Fruit fly (Drosophila melanogaster) whole organism, embryonic: Measurements from ENCODE around the gene CG10431.

Experiments
- CG3407 ChIP-seq: fragments of 200-800 bp; sonication (Bioruptor generic); optimal IDR thresholded peaks from 2 replicates; lab custom pipeline; 2018; ENCODE audit warnings: missing biosample characterization, mild to moderate bottlenecking, missing genetic modification characterization
- CG7963 ChIP-seq: fragments of 200-800 bp; sonication (Bioruptor generic); IDR thresholded peaks from 3 replicates; pipeline ENCODE4 v1.3.6; 2022; ENCODE audit warnings: missing biosample characterization, missing genetic modification characterization; ENCODE audit not compliant: partially characterized antibody
- Deaf1 ChIP-seq: fragments of 200-800 bp; optimal IDR thresholded peaks from 3 replicates; lab custom pipeline; 2019; ENCODE audit warnings: missing biosample characterization, mild to moderate bottlenecking, missing genetic modification characterization, moderate library complexity
- Ets65A ChIP-seq: fragments of 200-800 bp; sonication (Bioruptor generic); peaks from one replicate; lab custom pipeline; 2016; ENCODE audit warnings: missing biosample characterization, missing genetic modification characterization
- Gsc ChIP-seq: fragments of 200-800 bp; sonication (Bioruptor generic); IDR thresholded peaks from 2 replicates; pipeline ENCODE4 v1.3.6; 2022; ENCODE audit warnings: missing biosample characterization, missing genetic modification characterization
- dm ChIP-seq: fragments of 200-800 bp; sonication (Bioruptor generic); optimal IDR thresholded peaks from 3 replicates; lab custom pipeline; 2016; ENCODE audit warnings: missing biosample characterization, missing genetic modification characterization
- eyg ChIP-seq: fragments of 200-800 bp; sonication (Bioruptor generic); optimal IDR thresholded peaks from 3 replicates; lab custom pipeline; 2016; ENCODE audit warnings: missing biosample characterization, missing genetic modification characterization
- jumu ChIP-seq: fragments of 200-800 bp; sonication (Bioruptor generic); optimal IDR thresholded peaks from 3 replicates; lab custom pipeline; 2016; ENCODE audit warnings: missing biosample characterization, missing genetic modification characterization
- lola ChIP-seq, 3 experiments: fragments of >200 bp in 2 of 3; fragments of 200-800 bp in 1 of 3; sonication (Bioruptor generic) in 1 of 3; optimal IDR thresholded peaks; 2 replicates each; lab custom pipeline; 2017 to 2019; ENCODE audit warnings: missing biosample characterization in 3 of 3, missing genetic modification characterization in 3 of 3, mild to moderate bottlenecking in 1 of 3, moderate library complexity in 1 of 3
- lov ChIP-seq, 2 experiments: fragments of 200-800 bp in 1 of 2; fragments of >200 bp in 1 of 2; sonication (Bioruptor generic) in 1 of 2; IDR thresholded peaks in 1 of 2; optimal IDR thresholded peaks in 1 of 2; 2 replicates in 1 of 2; 3 replicates in 1 of 2; pipeline versions ENCODE4 v1.3.6 to Lab custom; 2017 to 2022; ENCODE audit warnings: missing biosample characterization in 1 of 2, missing genetic modification characterization in 1 of 2

DNA sequence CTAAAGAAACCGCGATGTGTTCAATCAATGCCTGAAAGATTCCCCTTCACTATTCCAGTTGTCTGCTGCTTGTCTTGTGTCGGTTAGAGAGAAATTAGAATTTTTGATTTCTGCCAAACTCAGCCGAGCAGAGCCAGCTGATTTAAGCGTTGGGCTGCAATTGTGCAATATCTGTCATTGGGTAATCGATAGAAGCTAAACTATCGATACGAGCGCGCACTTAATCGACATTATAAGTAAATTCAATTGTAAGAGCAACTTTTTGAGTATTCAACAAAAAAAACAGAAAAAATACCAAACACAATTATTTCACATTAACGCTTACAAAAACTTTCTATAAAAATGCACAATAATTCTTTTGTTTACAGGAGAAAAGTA, 30.7 kb upstream of the CG10431 start, which contains the start of gene ssp3:
- TF ChIP-seq lov (optimal IDR thresholded peaks at IDR 0.05; lab: Kevin White, UChicago) = no peak
- TF ChIP-seq lov (GFP tag; IDR thresholded peaks at IDR 0.05; lab: Robert Waterston, UW) = no peak
- no peak for TF ChIP-seq dm (GFP tag; lab: Kevin White, UChicago)
- no peak for TF ChIP-seq Gsc (GFP tag; lab: Robert Waterston, UW)
- no peak for TF ChIP-seq Deaf1 (tag; lab: Kevin White, UChicago)
- no peak for TF ChIP-seq CG3407
- TF ChIP-seq CG7963 (GFP tag; lab: Robert Waterston, UW) = no peak
- TF ChIP-seq jumu (GFP tag; lab: Kevin White, UChicago) = no peak
- TF ChIP-seq lola (GFP tag; optimal IDR thresholded peaks at IDR 0.05; lab: Kevin White, UChicago) = no peak
- no peak for TF ChIP-seq eyg (GFP tag; lab: Kevin White, UChicago)
- no peak for TF ChIP-seq Ets65A (GFP tag; lab: Kevin White, UChicago)
